Worm (Caenorhabditis elegans) whole organism, young adult: ENCODE data around the gene Y17G7B.23.

ENCODE experiments used
- B0035.1 ChIP-seq: sonication (generic microtip); optimal IDR thresholded peaks from 2 replicates; lab custom pipeline; 2016; ENCODE audit warnings: missing genetic modification characterization, mild to moderate bottlenecking, missing compliant biosample characterization, missing genotype, missing genetic modification reagents
- B0261.1 ChIP-seq: sonication (generic microtip); optimal IDR thresholded peaks from 2 replicates; lab custom pipeline; 2016; ENCODE audit warnings: mild to moderate bottlenecking, missing genetic modification characterization, moderate library complexity, missing compliant biosample characterization
- F10E7.11 ChIP-seq: sonication (generic microtip); optimal IDR thresholded peaks from 2 replicates; lab custom pipeline; 2017; ENCODE audit warnings: mild to moderate bottlenecking, missing genetic modification characterization, moderate library complexity, missing compliant biosample characterization
- F33H1.4 ChIP-seq: fragments of 200-800 bp; sonication (Bioruptor generic); IDR thresholded peaks from 2 replicates; pipeline ENCODE4 v1.3.6; 2022; ENCODE audit warnings: missing genetic modification reagents, missing genetic modification characterization, missing compliant biosample characterization
- F57A8.1 ChIP-seq: fragments of 200-800 bp; sonication (Bioruptor generic); optimal IDR thresholded peaks from 2 replicates; lab custom pipeline; 2018; ENCODE audit warnings: mild to moderate bottlenecking, missing genetic modification characterization, moderate library complexity, missing compliant biosample characterization
- K12H6.12 ChIP-seq: fragments of 200-800 bp; sonication (Bioruptor generic); optimal IDR thresholded peaks from 2 replicates; lab custom pipeline; 2018; ENCODE audit warnings: mild to moderate bottlenecking, missing genetic modification characterization, missing compliant biosample characterization
- T26A5.8 ChIP-seq: sonication (generic microtip); optimal IDR thresholded peaks from 2 replicates; lab custom pipeline; 2016; ENCODE audit warnings: missing genetic modification characterization, missing compliant biosample characterization
- Y56A3A.18 ChIP-seq: fragments of 200-800 bp; sonication (Bioruptor generic); IDR thresholded peaks from 2 replicates; pipeline ENCODE4 v1.3.6; 2022; ENCODE audit warnings: missing genetic modification reagents, missing genetic modification characterization, missing compliant biosample characterization
- aptf-3 ChIP-seq: fragments of 200-800 bp; sonication (Bioruptor generic); IDR thresholded peaks from 2 replicates; pipeline ENCODE4 v1.3.6; 2022; ENCODE audit warnings: missing genetic modification characterization, missing compliant biosample characterization
- athp-1 ChIP-seq: sonication (generic microtip); optimal IDR thresholded peaks from 2 replicates; lab custom pipeline; 2017; ENCODE audit warnings: mild to moderate bottlenecking, missing genetic modification characterization, missing compliant biosample characterization
- attf-5 ChIP-seq: fragments of 200-800 bp; sonication (Bioruptor generic); optimal IDR thresholded peaks from 2 replicates; lab custom pipeline; 2018; ENCODE audit warnings: mild to moderate bottlenecking, missing genetic modification characterization, missing compliant biosample characterization
- attf-6 ChIP-seq: fragments of 200-800 bp; sonication (Bioruptor generic); IDR thresholded peaks from 2 replicates; pipeline ENCODE4 v1.3.6; 2022; ENCODE audit warnings: missing genetic modification reagents, missing genetic modification characterization, missing compliant biosample characterization
- ccch-3 ChIP-seq: fragments of 200-800 bp; sonication (Bioruptor generic); optimal IDR thresholded peaks from 2 replicates; lab custom pipeline; 2018; ENCODE audit warnings: mild to moderate bottlenecking, missing genetic modification characterization, missing compliant biosample characterization
- ceh-58 ChIP-seq: fragments of 200-800 bp; sonication (Bioruptor generic); IDR thresholded peaks from 2 replicates; pipeline ENCODE4 v1.3.6; 2022; ENCODE audit warnings: missing genetic modification characterization, missing compliant biosample characterization
- dox-1 ChIP-seq: fragments of 200-800 bp; sonication (Bioruptor generic); IDR thresholded peaks from 2 replicates; pipeline ENCODE4 v1.3.6; 2022; ENCODE audit warnings: missing genetic modification reagents, missing genetic modification characterization, missing compliant biosample characterization
- dpl-1 ChIP-seq: fragments of 150-350 bp; optimal IDR thresholded peaks from 2 replicates; lab custom pipeline; 2014; ENCODE audit warnings: missing biosample characterization, missing genetic modification reagents, missing genetic modification characterization
- efl-1 ChIP-seq: fragments of 150-350 bp; optimal IDR thresholded peaks from 2 replicates; lab custom pipeline; 2014; ENCODE audit warnings: missing biosample characterization, missing genetic modification reagents, missing genetic modification characterization
- egl-44 ChIP-seq: fragments of 200-800 bp; sonication (Bioruptor generic); IDR thresholded peaks from 2 replicates; pipeline ENCODE4 v1.3.6; 2022; ENCODE audit warnings: missing genetic modification reagents, missing genetic modification characterization, missing compliant biosample characterization
- egrh-3 ChIP-seq: fragments of 200-800 bp; sonication (Bioruptor generic); IDR thresholded peaks from 2 replicates; pipeline ENCODE4 v1.3.6; 2022; ENCODE audit warnings: missing genetic modification reagents, missing genetic modification characterization, missing compliant biosample characterization
- ets-4 ChIP-seq: fragments of 200-800 bp; sonication (Bioruptor generic); optimal IDR thresholded peaks from 2 replicates; lab custom pipeline; 2018; ENCODE audit warnings: mild to moderate bottlenecking, missing genetic modification characterization, missing compliant biosample characterization
- fkh-3 ChIP-seq: sonication (generic microtip); optimal IDR thresholded peaks from 2 replicates; lab custom pipeline; 2016; ENCODE audit warnings: mild to moderate bottlenecking, missing genetic modification characterization, missing compliant biosample characterization
- gei-17 ChIP-seq: fragments of 200-800 bp; sonication (Bioruptor generic); optimal IDR thresholded peaks from 2 replicates; lab custom pipeline; 2018; ENCODE audit warnings: mild to moderate bottlenecking, missing genetic modification characterization, missing compliant biosample characterization
- hlh-12 ChIP-seq: sonication (generic microtip); optimal IDR thresholded peaks from 2 replicates; lab custom pipeline; 2016; ENCODE audit warnings: missing genetic modification characterization, missing compliant biosample characterization
- hlh-26 ChIP-seq: fragments of 200-800 bp; sonication (Bioruptor generic); conservative IDR thresholded peaks from 2 replicates; pipeline ENCODE4 v1.3.6; 2022; ENCODE audit warnings: missing genetic modification reagents, missing genetic modification characterization, missing compliant biosample characterization
- hrde-1 ChIP-seq: sonication (generic microtip); optimal IDR thresholded peaks from 2 replicates; lab custom pipeline; 2016; ENCODE audit warnings: missing genetic modification characterization, mild to moderate bottlenecking, missing compliant biosample characterization, moderate library complexity, missing genotype, missing genetic modification reagents, borderline replicate concordance
- hsf-1 ChIP-seq: fragments of 200-800 bp; sonication (Bioruptor generic); IDR thresholded peaks from 2 replicates; pipeline ENCODE4 v1.3.6; 2022; ENCODE audit warnings: missing genetic modification reagents, missing genetic modification characterization, missing compliant biosample characterization
- let-607 ChIP-seq, 2 experiments: fragments of 200-800 bp in 1 of 2; sonication (Bioruptor generic) in 1 of 2; sonication (generic microtip) in 1 of 2; optimal IDR thresholded peaks; 2 replicates each; lab custom pipeline; 2016 to 2018; ENCODE audit warnings: mild to moderate bottlenecking in 2 of 2, missing compliant biosample characterization in 2 of 2, missing genetic modification characterization in 2 of 2, moderate library complexity in 2 of 2, missing genotype in 1 of 2
- lin-35 ChIP-seq, 3 experiments: fragments of 150-350 bp in 2 of 3; sonication (generic microtip) in 1 of 3; optimal IDR thresholded peaks; 2 replicates each; lab custom pipeline; 2014 to 2018; ENCODE audit warnings: missing biosample characterization in 3 of 3, missing genetic modification characterization in 3 of 3, missing genetic modification reagents in 3 of 3
- lir-1 ChIP-seq: fragments of 200-800 bp; sonication (Bioruptor generic); conservative IDR thresholded peaks from 2 replicates; pipeline ENCODE4 v1.3.6; 2022; ENCODE audit warnings: missing genetic modification reagents, missing genetic modification characterization, missing compliant biosample characterization
- lsl-1 ChIP-seq: fragments of 200-800 bp; sonication (Bioruptor generic); optimal IDR thresholded peaks from 2 replicates; lab custom pipeline; 2018; ENCODE audit warnings: mild to moderate bottlenecking, missing genetic modification characterization, moderate library complexity, missing compliant biosample characterization
- lsy-27 ChIP-seq: sonication (generic microtip); optimal IDR thresholded peaks from 2 replicates; lab custom pipeline; 2017; ENCODE audit warnings: missing genetic modification characterization, mild to moderate bottlenecking, missing compliant biosample characterization, antibody characterized with exemption, missing genotype, borderline replicate concordance; ENCODE audit not compliant: insufficient read depth
- madf-3 ChIP-seq: fragments of 200-800 bp; sonication (Bioruptor generic); IDR thresholded peaks from 2 replicates; pipeline ENCODE4 v1.3.6; 2022; ENCODE audit warnings: missing genetic modification reagents, missing genetic modification characterization, missing compliant biosample characterization
- madf-6 ChIP-seq: fragments of 200-800 bp; sonication (Bioruptor generic); IDR thresholded peaks from 2 replicates; pipeline ENCODE4 v1.3.6; 2022; ENCODE audit warnings: missing genetic modification reagents, missing genetic modification characterization, missing compliant biosample characterization
- mel-28 ChIP-seq: sonication (generic microtip); optimal IDR thresholded peaks from 2 replicates; lab custom pipeline; 2016; ENCODE audit warnings: borderline replicate concordance, mild to moderate bottlenecking, missing genetic modification characterization, missing compliant biosample characterization
- mxl-1 ChIP-seq: sonication (generic microtip); optimal IDR thresholded peaks from 2 replicates; lab custom pipeline; 2016; ENCODE audit warnings: missing genetic modification characterization, missing compliant biosample characterization
- nhr-80 ChIP-seq: sonication (generic microtip); optimal IDR thresholded peaks from 2 replicates; lab custom pipeline; 2016; ENCODE audit warnings: missing genetic modification characterization, missing compliant biosample characterization
- pha-4 ChIP-seq: fragments of 150-350 bp; sonication (generic microtip); optimal IDR thresholded peaks from 2 replicates; lab custom pipeline; 2014; ENCODE audit warnings: missing biosample characterization, missing genetic modification reagents, missing genetic modification characterization
- rcor-1 ChIP-seq: fragments of 200-800 bp; sonication (Bioruptor generic); IDR thresholded peaks from 2 replicates; pipeline ENCODE4 v1.3.6; 2022; ENCODE audit warnings: missing genetic modification reagents, missing genetic modification characterization, missing compliant biosample characterization
- snpc-1.1 ChIP-seq: sonication (generic microtip); optimal IDR thresholded peaks from 2 replicates; lab custom pipeline; 2017; ENCODE audit warnings: missing genetic modification characterization, mild to moderate bottlenecking, missing compliant biosample characterization, antibody characterized with exemption, moderate library complexity, missing genotype, missing genetic modification reagents; ENCODE audit not compliant: insufficient read depth
- snpc-4 ChIP-seq, 5 experiments: fragments of 150-350 bp in 1 of 5; sonication (generic microtip) in 4 of 5; optimal IDR thresholded peaks; 2 replicates each; lab custom pipeline; 2014 to 2018; ENCODE audit warnings: missing genetic modification characterization in 5 of 5, missing biosample characterization in 3 of 5, antibody characterized with exemption in 2 of 5, mild to moderate bottlenecking in 2 of 5, missing compliant biosample characterization in 2 of 5, missing genotype in 2 of 5, moderate library complexity in 2 of 5, missing genetic modification reagents in 1 of 5
- tlf-1 ChIP-seq: fragments of 200-800 bp; sonication (Bioruptor generic); optimal IDR thresholded peaks from 2 replicates; lab custom pipeline; 2018; ENCODE audit warnings: mild to moderate bottlenecking, missing genetic modification characterization, missing compliant biosample characterization
- unc-130 ChIP-seq: sonication (generic microtip); optimal IDR thresholded peaks from 2 replicates; lab custom pipeline; 2016; ENCODE audit warnings: missing genetic modification reagents, missing genetic modification characterization, missing compliant biosample characterization
- xnd-1 ChIP-seq: sonication (generic microtip); optimal IDR thresholded peaks from 2 replicates; lab custom pipeline; 2016; ENCODE audit warnings: missing genotype, missing genetic modification reagents, missing genetic modification characterization, missing compliant biosample characterization
- zim-3 ChIP-seq: sonication (generic microtip); optimal IDR thresholded peaks from 2 replicates; lab custom pipeline; 2017; ENCODE audit warnings: mild to moderate bottlenecking, missing genetic modification characterization, moderate library complexity, missing compliant biosample characterization
- ztf-18 ChIP-seq: sonication (generic microtip); optimal IDR thresholded peaks from 2 replicates; lab custom pipeline; 2016; ENCODE audit warnings: missing genotype, mild to moderate bottlenecking, missing genetic modification characterization, missing compliant biosample characterization
- ztf-22 ChIP-seq: fragments of 200-800 bp; sonication (Bioruptor generic); optimal IDR thresholded peaks from 2 replicates; lab custom pipeline; 2018; ENCODE audit warnings: mild to moderate bottlenecking, missing genetic modification characterization, moderate library complexity, missing compliant biosample characterization
- ztf-3 ChIP-seq: fragments of 200-800 bp; sonication (Bioruptor generic); optimal IDR thresholded peaks from 2 replicates; lab custom pipeline; 2018; ENCODE audit warnings: mild to moderate bottlenecking, missing genetic modification characterization, missing compliant biosample characterization
- ztf-6 ChIP-seq: fragments of 200-800 bp; sonication (Bioruptor generic); IDR thresholded peaks from 2 replicates; pipeline ENCODE4 v1.3.6; 2022; ENCODE audit warnings: missing genetic modification reagents, missing genetic modification characterization, missing compliant biosample characterization

The Y17G7B.23 gene

DNA sequence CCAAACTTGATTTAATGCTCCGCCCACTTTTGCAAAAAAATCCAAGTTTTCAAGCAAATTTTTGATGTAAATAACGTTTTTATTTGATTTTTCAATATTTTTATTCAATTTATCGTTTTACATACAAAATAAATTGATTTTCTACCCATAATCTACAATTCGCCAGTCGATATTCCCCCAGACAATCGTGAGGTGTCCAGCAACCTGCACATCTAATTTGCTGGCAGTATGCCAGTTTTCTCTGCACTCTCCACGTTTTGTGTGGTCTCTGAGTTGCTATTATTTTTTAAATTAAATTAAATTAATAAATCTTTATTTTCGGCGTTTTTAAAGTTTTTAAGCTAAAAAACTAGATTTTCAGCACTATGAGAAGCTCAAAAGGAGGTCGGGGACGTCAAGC is 18.9 kb upstream of the Y17G7B.23 start (continued):
- peak; percentile 74 for TF ChIP-seq pha-4 (tag; lab: Kevin White, UChicago)
- TF ChIP-seq madf-3, result peak; percentile 99
- TF ChIP-seq snpc-1.1 (tag; lab: Kevin White, UChicago), result peak; percentile 16
- peak; percentile 23 for TF ChIP-seq snpc-4 (GFP tag; optimal IDR thresholded peaks at IDR 0.05; lab: Kevin White, UChicago)
- TF ChIP-seq snpc-4 (tag; optimal IDR thresholded peaks at IDR 0.05; lab: Kevin White, UChicago), result peak in 3 of 4 experiments; percentile 66 to 79 (median 66)
- TF ChIP-seq lir-1 (GFP tag; lab: Robert Waterston, UW), result peak; percentile 88
- TF ChIP-seq mel-28 (tag; lab: Kevin White, UChicago), result no peak
- peak; percentile 4 for TF ChIP-seq xnd-1 (tag; lab: Kevin White, UChicago)
- no peak for TF ChIP-seq F10E7.11 (tag; lab: Kevin White, UChicago)
- TF ChIP-seq F57A8.1, result no peak
- TF ChIP-seq hlh-12 (tag; lab: Kevin White, UChicago), result no peak
- TF ChIP-seq fkh-3 (tag; lab: Kevin White, UChicago), result no peak
- TF ChIP-seq tlf-1 (GFP tag; lab: Kevin White, UChicago), result peak; percentile 96
- TF ChIP-seq ztf-22 (GFP tag; lab: Kevin White, UChicago), result no peak
- peak; percentile 18 for TF ChIP-seq hrde-1
- TF ChIP-seq nhr-80 (tag; lab: Kevin White, UChicago), result peak; percentile 28
- peak; percentile 71 for TF ChIP-seq ztf-18 (tag; lab: Kevin White, UChicago)
- peak; percentile 94 for TF ChIP-seq attf-5
- TF ChIP-seq rcor-1 (GFP tag; lab: Robert Waterston, UW), result no peak
- TF ChIP-seq egl-44, result no peak
- TF ChIP-seq dpl-1 (GFP tag; lab: Kevin White, UChicago), result peak; percentile 27
- TF ChIP-seq dox-1 (GFP tag; lab: Robert Waterston, UW), result no peak
- peak; percentile 89 for TF ChIP-seq athp-1 (tag; lab: Kevin White, UChicago)
- peak; percentile 25 to 80 for TF ChIP-seq let-607 (tag; optimal IDR thresholded peaks at IDR 0.05; lab: Kevin White, UChicago)
- TF ChIP-seq unc-130, result peak; percentile 44
- TF ChIP-seq K12H6.12 (tag; lab: Kevin White, UChicago), result peak; percentile 82
- TF ChIP-seq mxl-1, result no peak
- no peak for TF ChIP-seq lsy-27 (tag; lab: Kevin White, UChicago)
- TF ChIP-seq T26A5.8 (tag; lab: Kevin White, UChicago), result no peak
- no peak for TF ChIP-seq ztf-3 (GFP tag; lab: Kevin White, UChicago)
- peak in 1 of 3 experiments; percentile 88 for TF ChIP-seq lin-35 (GFP tag; optimal IDR thresholded peaks at IDR 0.05; lab: Kevin White, UChicago)
- no peak for TF ChIP-seq Y56A3A.18 (GFP tag; lab: Robert Waterston, UW)
- TF ChIP-seq hsf-1 (GFP tag; lab: Robert Waterston, UW), result peak; percentile 83
- TF ChIP-seq zim-3 (tag; lab: Kevin White, UChicago), result no peak
- TF ChIP-seq lsl-1 (GFP tag; lab: Kevin White, UChicago), result peak; percentile 85
- no peak for TF ChIP-seq gei-17 (GFP tag; lab: Kevin White, UChicago)
- no peak for TF ChIP-seq hlh-26 (GFP tag; lab: Robert Waterston, UW)
- TF ChIP-seq aptf-3 (GFP tag; lab: Robert Waterston, UW), result no peak
- TF ChIP-seq madf-6 (GFP tag; lab: Robert Waterston, UW), result no peak; the same call in 1 of the 2 replicates
- no peak for TF ChIP-seq attf-6 (GFP tag; lab: Robert Waterston, UW)
- no peak for TF ChIP-seq B0261.1 (tag; lab: Kevin White, UChicago)
- no peak for TF ChIP-seq ceh-58
- peak; percentile 93 for TF ChIP-seq F33H1.4 (GFP tag; lab: Robert Waterston, UW)
- TF ChIP-seq ets-4, result no peak
- TF ChIP-seq B0035.1 (tag; lab: Kevin White, UChicago), result peak; percentile 62
- peak; percentile 59 for TF ChIP-seq egrh-3 (GFP tag; lab: Robert Waterston, UW)
- peak; percentile 65 for TF ChIP-seq ccch-3
- peak; percentile 55 for TF ChIP-seq efl-1
- no peak; the same call in 1 of the 2 replicates for TF ChIP-seq ztf-6 (GFP tag; lab: Robert Waterston, UW)
